Fruit fly (Drosophila melanogaster): ENCODE results near the gene colt.

Gene colt

DNA sequence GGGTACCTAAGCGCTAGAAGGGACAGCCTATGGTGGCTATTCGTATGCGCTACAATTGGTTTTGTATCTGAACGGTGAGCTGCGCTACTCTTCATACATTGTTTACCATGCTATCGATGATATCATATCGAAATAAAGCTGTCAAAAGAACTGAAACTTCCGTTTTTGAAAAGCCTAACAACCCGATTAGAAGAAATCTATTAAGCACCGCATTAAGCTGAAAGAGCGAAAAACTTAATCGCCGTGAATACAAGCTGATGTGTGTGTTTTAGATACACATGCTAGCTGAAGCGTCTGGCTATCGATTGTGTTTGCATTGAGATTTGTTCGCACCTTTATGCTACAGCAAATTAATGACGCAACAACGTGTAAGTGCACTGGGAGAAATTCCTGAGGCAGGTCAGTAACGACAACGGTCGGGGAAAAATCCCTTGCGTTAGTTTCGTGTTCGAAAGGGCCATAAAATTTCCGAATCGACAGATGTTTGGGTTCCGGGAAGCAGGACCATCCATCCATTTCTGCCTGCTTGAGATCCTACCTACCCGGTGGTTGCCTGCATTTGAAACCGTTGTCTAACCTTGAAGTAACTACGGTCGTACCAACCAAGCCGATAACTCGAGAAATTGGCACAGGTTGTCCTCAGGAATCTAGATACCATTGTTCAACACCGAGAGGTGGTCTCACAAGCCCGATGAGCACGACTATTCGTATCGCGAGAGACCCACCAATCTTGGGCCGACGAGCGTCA is 19.4 kb downstream of the colt start (continued):
- TF ChIP-seq H15 (GFP tag; IDR thresholded peaks at IDR 0.05) (no peak), ken (GFP tag; IDR thresholded peaks at IDR 0.05) (no peak), insv (GFP tag; optimal IDR thresholded peaks at IDR 0.05) (peak in 1 of 2 experiments; percentile 29), NC2β (GFP tag; optimal IDR thresholded peaks at IDR 0.05) (peak; percentile 44), CG1233 (GFP tag; optimal IDR thresholded peaks at IDR 0.05) (peak; percentile 81), fd102C (GFP tag; optimal IDR thresholded peaks at IDR 0.05) (no peak), onecut (GFP tag; IDR thresholded peaks at IDR 0.05) (peak; percentile 70), CG1529 (GFP tag; optimal IDR thresholded peaks at IDR 0.05) (peak; percentile 57), CG3995 (GFP tag; optimal IDR thresholded peaks at IDR 0.05) (peak; percentile 59), Jarid2 (GFP tag; optimal IDR thresholded peaks at IDR 0.05) (peak; percentile 64), dpn (GFP tag; optimal IDR thresholded peaks at IDR 0.05) (peak; percentile 85 to 87), Hr3 (GFP tag; optimal IDR thresholded peaks at IDR 0.05) (peak; percentile 48), Lpt (GFP tag; optimal IDR thresholded peaks at IDR 0.05) (no peak), CG4820 (GFP tag; optimal IDR thresholded peaks at IDR 0.05) (peak; percentile 73), CG10366 (GFP tag; IDR thresholded peaks at IDR 0.05) (no peak), Hr78 (GFP tag; optimal IDR thresholded peaks at IDR 0.05) (peak in 1 of 2 experiments; percentile 49), CG3407 (GFP tag; optimal IDR thresholded peaks at IDR 0.05) (peak; percentile 42), CG9727 (GFP tag; optimal IDR thresholded peaks at IDR 0.05) (peak; percentile 81), ara (GFP tag; IDR thresholded peaks at IDR 0.05) (no peak), sug (tag; optimal IDR thresholded peaks at IDR 0.05) (peak; percentile 65), crp (GFP tag; optimal IDR thresholded peaks at IDR 0.05) (peak in 1 of 2 experiments; percentile 16), CG4854 (GFP tag; optimal IDR thresholded peaks at IDR 0.05) (peak; percentile 58), dm (GFP tag; optimal IDR thresholded peaks at IDR 0.05) (peak; percentile 44), CG5953 (GFP tag; IDR thresholded peaks at IDR 0.05) (no peak), CG12299 (tag; optimal IDR thresholded peaks at IDR 0.05) (no peak), CG9797 (GFP tag; optimal IDR thresholded peaks at IDR 0.05) (peak; percentile 34), CG11456 (GFP tag; IDR thresholded peaks at IDR 0.05) (no peak), CG3726 (GFP tag; IDR thresholded peaks at IDR 0.05) (no peak), ATbp (GFP tag; optimal IDR thresholded peaks at IDR 0.05) (peak; percentile 63), CG6765 (GFP tag; optimal IDR thresholded peaks at IDR 0.05) (peak; percentile 68), Kr (GFP tag; optimal IDR thresholded peaks at IDR 0.05) (no peak), esg (GFP tag; conservative IDR thresholded peaks at IDR 0.05) (no peak), oc (tag; optimal IDR thresholded peaks at IDR 0.05) (peak; percentile 75), CG12391 (tag; optimal IDR thresholded peaks at IDR 0.05) (peak; percentile 82), CG12219 (GFP tag; optimal IDR thresholded peaks at IDR 0.05) (peak; percentile 72), lola (GFP tag; optimal IDR thresholded peaks at IDR 0.05) (peak in 1 of 3 experiments; percentile 61), tio (GFP tag; optimal IDR thresholded peaks at IDR 0.05) (peak; percentile 12), CG17802 (tag; optimal IDR thresholded peaks at IDR 0.05) (peak; percentile 32), CG7357 (GFP tag; IDR thresholded peaks at IDR 0.05) (peak; percentile 74), pum (GFP tag; optimal IDR thresholded peaks at IDR 0.05) (peak; percentile 79), CG12769 (tag; optimal IDR thresholded peaks at IDR 0.05) (peak; percentile 92), gcm (GFP tag; optimal IDR thresholded peaks at IDR 0.05) (peak; percentile 34), CG31365 (tag; optimal IDR thresholded peaks at IDR 0.05) (peak; percentile 79), cg (GFP tag; optimal IDR thresholded peaks at IDR 0.05) (no peak), HmgD (GFP tag; optimal IDR thresholded peaks at IDR 0.05) (peak; percentile 52), CG6654 (GFP tag; optimal IDR thresholded peaks at IDR 0.05) (peak; percentile 56), br (optimal IDR thresholded peaks at IDR 0.05) (no peak), CG1792 (GFP tag; optimal IDR thresholded peaks at IDR 0.05) (peak; percentile 75), Bteb2 (GFP tag; optimal IDR thresholded peaks at IDR 0.05) (peak; percentile 73)
